Worm (Caenorhabditis elegans) whole organism, L3 larva: ENCODE data around the gene F45D3.1.
A peak's percentile ranks its signal among the peaks of the same experiment; 100 is the strongest.

ENCODE experiments used
- ceh-82 ChIP-seq: fragments of 150-350 bp; optimal IDR thresholded peaks from 2 replicates; lab custom pipeline; 2014; ENCODE audit warnings: missing biosample characterization, missing genetic modification characterization
- daf-12 ChIP-seq: fragments of 150-350 bp; optimal IDR thresholded peaks from 2 replicates; lab custom pipeline; 2014; ENCODE audit warnings: missing biosample characterization, missing genetic modification reagents, missing genetic modification characterization
- elt-1 ChIP-seq: fragments of 150-350 bp; optimal IDR thresholded peaks from 2 replicates; lab custom pipeline; 2014; ENCODE audit warnings: missing biosample characterization, missing genetic modification characterization
- hmg-11 ChIP-seq: sonication (generic microtip); optimal IDR thresholded peaks from 2 replicates; lab custom pipeline; 2016; ENCODE audit warnings: missing genetic modification characterization, missing compliant biosample characterization
- lin-15B ChIP-seq: fragments of 150-350 bp; optimal IDR thresholded peaks from 2 replicates; lab custom pipeline; 2014; ENCODE audit warnings: missing biosample characterization, missing genetic modification characterization
- nhr-11 ChIP-seq: fragments of 150-350 bp; optimal IDR thresholded peaks from 2 replicates; lab custom pipeline; 2014; ENCODE audit warnings: missing biosample characterization, missing genetic modification characterization
- nhr-12 ChIP-seq: fragments of 150-350 bp; optimal IDR thresholded peaks from 2 replicates; lab custom pipeline; 2014; ENCODE audit warnings: missing biosample characterization, missing genetic modification characterization
- nhr-28 ChIP-seq: fragments of 150-350 bp; optimal IDR thresholded peaks from 2 replicates; lab custom pipeline; 2014; ENCODE audit warnings: missing biosample characterization, missing genetic modification characterization
- pha-4 ChIP-seq: fragments of 150-350 bp; optimal IDR thresholded peaks from 2 replicates; lab custom pipeline; 2014; ENCODE audit warnings: missing biosample characterization, missing genetic modification reagents, missing genetic modification characterization
- skn-1 ChIP-seq: fragments of 150-350 bp; optimal IDR thresholded peaks from 2 replicates; lab custom pipeline; 2014; ENCODE audit warnings: missing biosample characterization, missing genetic modification characterization

ce11 chrV:12548830-12549229 lies 22.0 kb downstream of the F45D3.1 start:
- no peak for TF ChIP-seq ceh-82 (tag; lab: Kevin White, UChicago)
- TF ChIP-seq elt-1 (tag; lab: Kevin White, UChicago), result no peak
- TF ChIP-seq nhr-12, result no peak
- TF ChIP-seq daf-12, result no peak
- TF ChIP-seq pha-4 (tag; lab: Kevin White, UChicago), result no peak
- TF ChIP-seq skn-1 (tag; lab: Kevin White, UChicago), result no peak
- TF ChIP-seq nhr-11, result no peak
- TF ChIP-seq hmg-11, result no peak
- TF ChIP-seq lin-15B (tag; lab: Kevin White, UChicago), result no peak
- TF ChIP-seq nhr-28, result peak; percentile 8
